Worm (Caenorhabditis elegans): ENCODE results near the gene F54D11.4.

ce11 chrV:4599225-4599624, 16.7 kb upstream of the F54D11.4 start:
- no peak for TF ChIP-seq ama-1 (optimal IDR thresholded peaks at IDR 0.05)
- TF ChIP-seq F13H6.1 (tag; optimal IDR thresholded peaks at IDR 0.05), result no peak
- TF ChIP-seq nhr-232 (tag; optimal IDR thresholded peaks at IDR 0.05), result no peak
- TF ChIP-seq ceh-24 (tag; optimal IDR thresholded peaks at IDR 0.05), result no peak
- TF ChIP-seq ceh-22 (tag; optimal IDR thresholded peaks at IDR 0.05), result no peak
- no peak for TF ChIP-seq pax-1 (tag; optimal IDR thresholded peaks at IDR 0.05)

Data from whole organism, late embryonic.